Worm (Caenorhabditis elegans) whole organism, L1 larva: ENCODE results near the gene T08D2.6.
"Not testable (repeated sequence)": the region's sequence is repeated elsewhere in the genome, so short reads cannot be mapped to it uniquely, and the experiment has no call there.

ENCODE experiments used
- C04F5.9 ChIP-seq: sonication (generic microtip); optimal IDR thresholded peaks from 2 replicates; lab custom pipeline; 2016; ENCODE audit warnings: missing genetic modification characterization, missing compliant biosample characterization
- Y116A8C.19 ChIP-seq: sonication (generic microtip); optimal IDR thresholded peaks from 2 replicates; lab custom pipeline; 2016; ENCODE audit warnings: missing compliant biosample characterization, missing genetic modification characterization, borderline replicate concordance
- aha-1 ChIP-seq: fragments of 150-350 bp; optimal IDR thresholded peaks from 2 replicates; lab custom pipeline; 2014; ENCODE audit warnings: missing biosample characterization, missing genetic modification characterization
- ceh-8 ChIP-seq: fragments of 200-800 bp; sonication (Bioruptor generic); optimal IDR thresholded peaks from 2 replicates; lab custom pipeline; 2018; ENCODE audit warnings: mild to moderate bottlenecking, missing genetic modification characterization, moderate library complexity, missing compliant biosample characterization
- ceh-90 ChIP-seq: sonication (generic microtip); optimal IDR thresholded peaks from 2 replicates; lab custom pipeline; 2016; ENCODE audit warnings: missing genetic modification characterization, missing compliant biosample characterization
- dpl-1 ChIP-seq, 3 experiments: fragments of 150-350 bp in 2 of 3; sonication (generic microtip) in 1 of 3; optimal IDR thresholded peaks; 2 replicates each; lab custom pipeline; 2014 to 2017; ENCODE audit warnings: missing biosample characterization in 3 of 3, missing genetic modification characterization in 3 of 3, missing genetic modification reagents in 3 of 3
- efl-3 ChIP-seq: fragments of 200-800 bp; sonication (Bioruptor generic); optimal IDR thresholded peaks from 2 replicates; lab custom pipeline; 2018; ENCODE audit warnings: mild to moderate bottlenecking, missing genetic modification characterization, missing compliant biosample characterization
- egl-13 ChIP-seq: sonication (generic microtip); optimal IDR thresholded peaks from 2 replicates; lab custom pipeline; 2016; ENCODE audit warnings: missing genotype, missing genetic modification reagents, missing genetic modification characterization, missing compliant biosample characterization
- egl-27 ChIP-seq, 2 experiments: fragments of 150-350 bp in 1 of 2; sonication (generic microtip); optimal IDR thresholded peaks; 3 replicates each; lab custom pipeline; 2017 to 2018; ENCODE audit warnings: missing biosample characterization in 2 of 2, missing genetic modification characterization in 2 of 2, missing genetic modification reagents in 2 of 2
- ets-5 ChIP-seq: fragments of 200-800 bp; sonication (Bioruptor generic); IDR thresholded peaks from 2 replicates; pipeline ENCODE4 v1.3.6; 2022; ENCODE audit warnings: missing genetic modification characterization, missing compliant biosample characterization
- fkh-4 ChIP-seq: sonication (generic microtip); optimal IDR thresholded peaks from 2 replicates; lab custom pipeline; 2016; ENCODE audit warnings: missing compliant biosample characterization, missing genetic modification characterization, borderline replicate concordance
- hlh-17 ChIP-seq: fragments of 200-800 bp; sonication (Bioruptor generic); optimal IDR thresholded peaks from 2 replicates; lab custom pipeline; 2018; ENCODE audit warnings: missing genetic modification characterization, mild to moderate bottlenecking, missing compliant biosample characterization, moderate library complexity, borderline replicate concordance
- hlh-4 ChIP-seq: sonication (generic microtip); optimal IDR thresholded peaks from 2 replicates; lab custom pipeline; 2016; ENCODE audit warnings: mild to moderate bottlenecking, missing genetic modification characterization, missing compliant biosample characterization
- jun-1 ChIP-seq: fragments of 150-350 bp; optimal IDR thresholded peaks from 2 replicates; lab custom pipeline; 2014; ENCODE audit warnings: missing biosample characterization, missing genetic modification reagents, missing genetic modification characterization
- lin-13 ChIP-seq: fragments of 150-350 bp; optimal IDR thresholded peaks from 2 replicates; lab custom pipeline; 2014; ENCODE audit warnings: missing biosample characterization, missing genetic modification reagents, missing genetic modification characterization
- lin-15B ChIP-seq: fragments of 150-350 bp; sonication (generic microtip); optimal IDR thresholded peaks from 3 replicates; lab custom pipeline; 2014; ENCODE audit warnings: missing biosample characterization, missing genetic modification characterization
- lin-35 ChIP-seq, 2 experiments: fragments of 150-350 bp; optimal IDR thresholded peaks; 2 replicates each; lab custom pipeline; 2014; ENCODE audit warnings: missing biosample characterization in 2 of 2, missing genetic modification characterization in 2 of 2, missing genetic modification reagents in 2 of 2
- lin-39 ChIP-seq: fragments of 150-350 bp; optimal IDR thresholded peaks from 2 replicates; lab custom pipeline; 2014; ENCODE audit warnings: missing biosample characterization, missing genetic modification reagents, missing genetic modification characterization
- lsy-2 ChIP-seq, 2 experiments: fragments of 150-350 bp; optimal IDR thresholded peaks; 2 replicates each; lab custom pipeline; 2014; ENCODE audit warnings: missing biosample characterization in 2 of 2, missing genetic modification characterization in 2 of 2
- mab-9 ChIP-seq: fragments of 200-800 bp; sonication (Bioruptor generic); IDR thresholded peaks from 2 replicates; pipeline ENCODE4 v1.3.6; 2022; ENCODE audit warnings: missing genetic modification reagents, missing genetic modification characterization, missing compliant biosample characterization
- mep-1 ChIP-seq: fragments of 150-350 bp; optimal IDR thresholded peaks from 2 replicates; lab custom pipeline; 2014; ENCODE audit warnings: missing biosample characterization, missing genetic modification characterization
- nhr-12 ChIP-seq: sonication (generic microtip); optimal IDR thresholded peaks from 2 replicates; lab custom pipeline; 2017; ENCODE audit warnings: missing biosample characterization, missing genetic modification characterization
- nhr-237 ChIP-seq: fragments of 150-350 bp; optimal IDR thresholded peaks from 2 replicates; lab custom pipeline; 2014; ENCODE audit warnings: missing biosample characterization, missing genetic modification characterization
- nhr-47 ChIP-seq: sonication (generic microtip); optimal IDR thresholded peaks from 2 replicates; lab custom pipeline; 2016; ENCODE audit warnings: mild to moderate bottlenecking, missing genetic modification characterization, moderate library complexity, missing compliant biosample characterization
- nhr-77 ChIP-seq: fragments of 150-350 bp; optimal IDR thresholded peaks from 2 replicates; lab custom pipeline; 2014; ENCODE audit warnings: missing biosample characterization, missing genetic modification characterization
- nhr-90 ChIP-seq: sonication (generic microtip); optimal IDR thresholded peaks from 2 replicates; lab custom pipeline; 2016; ENCODE audit warnings: mild to moderate bottlenecking, missing genetic modification characterization, missing compliant biosample characterization; ENCODE audit not compliant: poor library complexity
- rnt-1 ChIP-seq: sonication (generic microtip); optimal IDR thresholded peaks from 2 replicates; lab custom pipeline; 2016; ENCODE audit warnings: mild to moderate bottlenecking, missing genetic modification characterization, moderate library complexity, missing compliant biosample characterization
- skn-1 ChIP-seq: fragments of 150-350 bp; optimal IDR thresholded peaks from 2 replicates; lab custom pipeline; 2014; ENCODE audit warnings: missing biosample characterization, missing genetic modification characterization
- sox-4 ChIP-seq: sonication (generic microtip); optimal IDR thresholded peaks from 2 replicates; lab custom pipeline; 2016; ENCODE audit warnings: missing genetic modification characterization, missing compliant biosample characterization
- sptf-1 ChIP-seq: fragments of 150-350 bp; optimal IDR thresholded peaks from 2 replicates; lab custom pipeline; 2014; ENCODE audit warnings: missing biosample characterization, missing genetic modification characterization
- sup-37 ChIP-seq: fragments of 200-800 bp; sonication (Bioruptor generic); optimal IDR thresholded peaks from 2 replicates; lab custom pipeline; 2018; ENCODE audit warnings: mild to moderate bottlenecking, missing genetic modification characterization, missing compliant biosample characterization
- swsn-7 ChIP-seq: sonication (generic microtip); optimal IDR thresholded peaks from 2 replicates; lab custom pipeline; 2016; ENCODE audit warnings: missing genetic modification characterization, missing compliant biosample characterization
- tbx-2 ChIP-seq: sonication (generic microtip); optimal IDR thresholded peaks from 2 replicates; lab custom pipeline; 2016; ENCODE audit warnings: missing genetic modification characterization, missing compliant biosample characterization
- unc-30 ChIP-seq: sonication (generic microtip); optimal IDR thresholded peaks from 2 replicates; lab custom pipeline; 2017; ENCODE audit warnings: missing biosample characterization, missing genetic modification characterization
- xbp-1 ChIP-seq: sonication (generic microtip); optimal IDR thresholded peaks from 2 replicates; lab custom pipeline; 2016; ENCODE audit warnings: missing genetic modification characterization, missing compliant biosample characterization

T08D2.6 gene

ce11 chrX:182119-182741 is at the start of gene T08D2.6, which contains the start of gene chkr-1:
TSS of gene T08D2.6 (minus strand) at chrX:182169.
TSS of gene chkr-1 (plus strand) at chrX:182691.
- TF ChIP-seq swsn-7 (tag; lab: Kevin White, UChicago); mep-1 (tag; lab: Kevin White, UChicago); hlh-17 (GFP tag; lab: Kevin White, UChicago): not testable (repeated sequence)

ce11 chrX:229374-229773 is 47.4 kb upstream of the T08D2.6 start, which contains the start of gene AC8.3:
TSS of gene AC8.3 (minus strand) at chrX:229474.
- TF ChIP-seq lsy-2 (tag; optimal IDR thresholded peaks at IDR 0.05; lab: Kevin White, UChicago); rnt-1 (tag; lab: Kevin White, UChicago); nhr-237: not testable (repeated sequence)

ce11 chrX:215488-215887 is 33.5 kb upstream of the T08D2.6 start, which contains the start of gene set-28:
TSS of gene set-28 (minus strand) at chrX:215588.
- not testable (repeated sequence) for TF ChIP-seq C04F5.9, xbp-1, nhr-77 (tag; lab: Kevin White, UChicago)

ce11 chrX:211141-211540 is 29.2 kb upstream of the T08D2.6 start, which contains the start of gene Y73B3B.1:
TSS of gene Y73B3B.1 (minus strand) at chrX:211241.
- TF ChIP-seq egl-13; jun-1 (tag; lab: Kevin White, UChicago); fkh-4 (tag; lab: Kevin White, UChicago): not testable (repeated sequence)

- TF ChIP-seq sup-37 (GFP tag; lab: Kevin White, UChicago); lin-39 (tag; lab: Kevin White, UChicago); mab-9 (GFP tag; lab: Robert Waterston, UW): not testable (repeated sequence)
These were observed 27.7 kb upstream of the T08D2.6 start, which contains the start of gene Y73B3B.3 for ce11 chrX:209695-210094. TSS of gene Y73B3B.3 (plus strand) at chrX:209995.

- no peak for TF ChIP-seq dpl-1 (GFP tag; optimal IDR thresholded peaks at IDR 0.05; lab: Kevin White, UChicago)
- TF ChIP-seq nhr-47: no peak
- TF ChIP-seq ceh-90 (tag; lab: Kevin White, UChicago): no peak
- TF ChIP-seq C04F5.9 (tag; lab: Kevin White, UChicago): no peak
- TF ChIP-seq nhr-12 (tag; lab: Kevin White, UChicago): no peak
- TF ChIP-seq efl-3 (GFP tag; lab: Kevin White, UChicago): no peak
- no peak for TF ChIP-seq egl-27 (tag; optimal IDR thresholded peaks at IDR 0.05; lab: Kevin White, UChicago)
- no peak for TF ChIP-seq ceh-8 (GFP tag; lab: Kevin White, UChicago)
- no peak for TF ChIP-seq aha-1 (tag; lab: Kevin White, UChicago)
- TF ChIP-seq lin-35 (GFP tag; optimal IDR thresholded peaks at IDR 0.05; lab: Kevin White, UChicago): no peak
- no peak for TF ChIP-seq Y116A8C.19
- no peak for TF ChIP-seq lin-13
- TF ChIP-seq rnt-1 (tag; lab: Kevin White, UChicago): no peak
These were observed 14.4 kb upstream of the T08D2.6 start for ce11 chrX:196403-196802.

- TF ChIP-seq lin-15B (no peak), skn-1 (tag; lab: Kevin White, UChicago) (no peak), sox-4 (tag; lab: Kevin White, UChicago) (no peak), lin-39 (tag; lab: Kevin White, UChicago) (no peak), tbx-2 (tag; lab: Kevin White, UChicago) (no peak), hlh-4 (no peak), sptf-1 (no peak), nhr-90 (no peak), ets-5 (GFP tag; lab: Robert Waterston, UW) (no peak), unc-30 (tag; lab: Kevin White, UChicago) (no peak), swsn-7 (tag; lab: Kevin White, UChicago) (no peak), ceh-90 (tag; lab: Kevin White, UChicago) (no peak), xbp-1 (tag; lab: Kevin White, UChicago) (no peak), C04F5.9 (tag; lab: Kevin White, UChicago) (no peak)
These were observed 10.6 kb upstream of the T08D2.6 start, which contains the start of gene T08D2.8 for ce11 chrX:192534-192933. TSS of gene T08D2.8 (plus strand) at chrX:192834.
